Fruit fly (Drosophila melanogaster) whole organism, pupa: ENCODE results near the gene Eig71Ej.
A peak's percentile ranks its signal among the peaks of the same experiment; 100 is the strongest.

Source experiments
- CG10348 ChIP-seq: fragments of 200-800 bp; sonication (Bioruptor generic); IDR thresholded peaks from 2 replicates; pipeline ENCODE4 v1.3.6; 2022; ENCODE audit warnings: missing biosample characterization, missing genetic modification characterization
- CG12605 ChIP-seq: fragments of 200-800 bp; sonication (Bioruptor generic); IDR thresholded peaks from 2 replicates; pipeline ENCODE4 v1.3.6; 2022; ENCODE audit warnings: missing biosample characterization, missing genetic modification characterization
- CG13204 ChIP-seq: fragments of 200-800 bp; sonication (Bioruptor generic); optimal IDR thresholded peaks from 2 replicates; lab custom pipeline; 2018; ENCODE audit warnings: missing biosample characterization, mild to moderate bottlenecking, missing genetic modification characterization, moderate library complexity
- CG14655 ChIP-seq: fragments of 200-800 bp; sonication (Bioruptor generic); optimal IDR thresholded peaks from 3 replicates; lab custom pipeline; 2017; ENCODE audit warnings: mild to moderate bottlenecking, missing biosample characterization, missing genetic modification reagents, missing genetic modification characterization
- CG15710 ChIP-seq: fragments of 200-800 bp; sonication (Bioruptor generic); optimal IDR thresholded peaks from 2 replicates; lab custom pipeline; 2018; ENCODE audit warnings: missing biosample characterization, mild to moderate bottlenecking, missing genetic modification characterization, moderate library complexity
- CG17806 ChIP-seq: fragments of 200-800 bp; sonication (Bioruptor generic); optimal IDR thresholded peaks from 2 replicates; lab custom pipeline; 2018; ENCODE audit warnings: missing biosample characterization, mild to moderate bottlenecking, missing genetic modification characterization, moderate library complexity
- CG32121 ChIP-seq: fragments of 200-800 bp; sonication (Bioruptor generic); IDR thresholded peaks from 2 replicates; pipeline ENCODE4 v1.3.6; 2022; ENCODE audit warnings: missing biosample characterization, missing genetic modification characterization
- CG34367 ChIP-seq: fragments of 200-800 bp; sonication (Bioruptor generic); optimal IDR thresholded peaks from 2 replicates; lab custom pipeline; 2018; ENCODE audit warnings: missing biosample characterization, mild to moderate bottlenecking, missing genetic modification characterization
- CG4496 ChIP-seq: fragments of 200-800 bp; sonication (Bioruptor generic); IDR thresholded peaks from 3 replicates; pipeline ENCODE4 v1.3.6; 2022; ENCODE audit warnings: missing biosample characterization, missing genetic modification characterization
- CG8159 ChIP-seq: fragments of 200-800 bp; sonication (Bioruptor generic); optimal IDR thresholded peaks from 3 replicates; lab custom pipeline; 2018; ENCODE audit warnings: missing biosample characterization, mild to moderate bottlenecking, missing genetic modification characterization, moderate library complexity
- CG8301 ChIP-seq: fragments of 200-800 bp; sonication (Bioruptor generic); optimal IDR thresholded peaks from 2 replicates; lab custom pipeline; 2018; ENCODE audit warnings: missing biosample characterization, mild to moderate bottlenecking, missing genetic modification characterization
- CG9948 ChIP-seq: fragments of 200-800 bp; sonication (Bioruptor generic); optimal IDR thresholded peaks from 2 replicates; lab custom pipeline; 2018; ENCODE audit warnings: missing biosample characterization, mild to moderate bottlenecking, missing genetic modification characterization, moderate library complexity
- D1 ChIP-seq: fragments of 200-800 bp; sonication (Bioruptor generic); optimal IDR thresholded peaks from 2 replicates; lab custom pipeline; 2018; ENCODE audit warnings: missing biosample characterization, mild to moderate bottlenecking, missing genetic modification characterization, moderate library complexity
- EcR ChIP-seq: fragments of 200-800 bp; sonication (Bioruptor generic); optimal IDR thresholded peaks from 3 replicates; lab custom pipeline; 2019; ENCODE audit warnings: missing biosample characterization, missing genetic modification characterization, mild to moderate bottlenecking, moderate library complexity, missing genetic modification reagents
- Ets98B ChIP-seq: fragments of 200-800 bp; sonication (Bioruptor generic); IDR thresholded peaks from 2 replicates; pipeline ENCODE4 v1.3.6; 2022; ENCODE audit warnings: missing biosample characterization, missing genetic modification characterization
- Pif1A ChIP-seq: fragments of 200-800 bp; sonication (Bioruptor generic); optimal IDR thresholded peaks from 3 replicates; lab custom pipeline; 2016; ENCODE audit warnings: missing biosample characterization, missing genetic modification characterization
- Pif1B ChIP-seq: fragments of 200-800 bp; sonication (Bioruptor generic); optimal IDR thresholded peaks from 3 replicates; lab custom pipeline; 2016; ENCODE audit warnings: missing biosample characterization, missing genetic modification characterization
- Snoo ChIP-seq: fragments of 200-800 bp; sonication (Bioruptor generic); optimal IDR thresholded peaks from 3 replicates; lab custom pipeline; 2017; ENCODE audit warnings: missing biosample characterization, mild to moderate bottlenecking, missing genetic modification characterization, inconsistent platforms
- fd96Ca ChIP-seq: fragments of 200-800 bp; sonication (Bioruptor generic); IDR thresholded peaks from 3 replicates; pipeline ENCODE4 v1.3.6; 2022; ENCODE audit warnings: missing biosample characterization, missing genetic modification characterization
- gl ChIP-seq: fragments of 200-800 bp; sonication (Bioruptor generic); optimal IDR thresholded peaks from 2 replicates; lab custom pipeline; 2018; ENCODE audit warnings: missing biosample characterization, mild to moderate bottlenecking, missing genetic modification characterization
- rn ChIP-seq: fragments of 200-800 bp; sonication (Bioruptor generic); IDR thresholded peaks from 2 replicates; pipeline ENCODE4 v1.3.6; 2022; ENCODE audit warnings: missing biosample characterization, missing genetic modification characterization

Eig71Ej gene

DNA sequence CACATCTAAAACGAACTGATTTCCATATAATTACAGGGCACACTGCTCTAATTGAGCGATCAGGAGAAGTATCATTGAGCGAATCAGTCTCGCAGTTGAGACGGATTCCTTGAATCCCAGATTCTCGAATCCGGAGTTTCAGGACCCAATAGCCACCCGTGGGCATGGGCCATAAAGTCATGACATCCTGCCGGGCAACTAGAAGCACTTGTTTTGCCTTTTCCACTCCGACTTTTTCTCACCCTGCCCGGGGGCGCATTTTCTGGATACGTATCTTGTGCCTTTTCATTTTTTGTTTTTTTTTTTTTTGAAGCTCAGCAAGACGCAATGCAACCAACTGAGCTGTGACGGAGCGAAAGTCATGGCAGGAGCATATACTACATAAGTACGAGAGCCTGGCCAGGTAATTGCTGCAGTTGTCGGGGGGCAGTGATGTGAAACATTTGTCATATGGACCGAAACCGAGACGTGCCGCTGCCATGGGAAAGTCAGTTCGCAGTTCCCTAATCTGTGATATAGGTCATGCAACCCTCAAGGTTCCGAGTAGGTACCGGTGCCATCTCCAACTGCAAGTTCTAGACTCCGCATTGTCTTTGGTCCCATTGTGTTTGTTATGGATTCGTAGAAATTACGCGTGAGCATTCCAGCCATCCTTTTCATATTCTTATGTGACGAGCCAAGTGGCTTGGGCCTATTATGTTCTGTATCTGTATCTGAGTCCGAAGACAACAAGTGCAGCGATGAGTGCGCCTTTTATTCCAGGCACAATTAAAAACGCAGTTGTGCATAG is 42.7 kb upstream of the Eig71Ej start:
- TF ChIP-seq EcR (GFP tag; lab: Kevin White, UChicago): no peak
- TF ChIP-seq rn: no peak
- no peak for TF ChIP-seq CG8301
- TF ChIP-seq Pif1B: no peak
- TF ChIP-seq CG12605 (GFP tag; lab: Robert Waterston, UW): no peak
- no peak for TF ChIP-seq CG34367 (tag; lab: Kevin White, UChicago)
- no peak for TF ChIP-seq CG9948 (tag; lab: Kevin White, UChicago)
- no peak for TF ChIP-seq Pif1A
- TF ChIP-seq CG8159 (tag; lab: Kevin White, UChicago): no peak
- TF ChIP-seq CG15710 (tag; lab: Kevin White, UChicago): no peak
- TF ChIP-seq Ets98B: no peak
- no peak for TF ChIP-seq fd96Ca (GFP tag; lab: Robert Waterston, UW)
- no peak for TF ChIP-seq CG13204
- TF ChIP-seq D1: no peak
- TF ChIP-seq, all 21 proteins: peak for 0

DNA sequence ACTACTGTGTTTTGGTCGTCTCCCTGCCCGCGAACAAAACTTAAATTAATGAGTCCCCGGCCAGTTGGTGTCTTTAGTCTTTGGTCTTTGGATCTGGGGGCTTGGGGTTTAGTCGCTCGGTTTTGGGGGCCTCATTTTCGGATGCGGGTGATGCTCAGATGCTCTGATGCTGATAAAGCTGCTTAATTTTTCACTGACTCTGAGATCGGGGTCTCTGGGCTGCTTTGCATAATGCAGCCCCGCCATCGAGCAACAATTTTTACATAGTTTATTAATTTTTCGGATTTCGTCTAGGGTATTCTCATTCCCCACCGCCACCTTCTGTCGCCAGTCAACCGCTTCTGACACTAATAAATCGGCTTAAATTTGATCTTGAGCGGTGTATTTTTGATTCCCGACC is 41.4 kb upstream of the Eig71Ej start:
- TF ChIP-seq Pif1B (no peak), fd96Ca (GFP tag; lab: Robert Waterston, UW) (no peak), Pif1A (no peak), CG34367 (tag; lab: Kevin White, UChicago) (no peak), EcR (GFP tag; lab: Kevin White, UChicago) (no peak), CG14655 (GFP tag; lab: Kevin White, UChicago) (no peak), rn (no peak), CG13204 (no peak), D1 (no peak), CG32121 (GFP tag; lab: Robert Waterston, UW) (no peak), CG12605 (GFP tag; lab: Robert Waterston, UW) (no peak), CG8301 (no peak), Snoo (no peak)

DNA sequence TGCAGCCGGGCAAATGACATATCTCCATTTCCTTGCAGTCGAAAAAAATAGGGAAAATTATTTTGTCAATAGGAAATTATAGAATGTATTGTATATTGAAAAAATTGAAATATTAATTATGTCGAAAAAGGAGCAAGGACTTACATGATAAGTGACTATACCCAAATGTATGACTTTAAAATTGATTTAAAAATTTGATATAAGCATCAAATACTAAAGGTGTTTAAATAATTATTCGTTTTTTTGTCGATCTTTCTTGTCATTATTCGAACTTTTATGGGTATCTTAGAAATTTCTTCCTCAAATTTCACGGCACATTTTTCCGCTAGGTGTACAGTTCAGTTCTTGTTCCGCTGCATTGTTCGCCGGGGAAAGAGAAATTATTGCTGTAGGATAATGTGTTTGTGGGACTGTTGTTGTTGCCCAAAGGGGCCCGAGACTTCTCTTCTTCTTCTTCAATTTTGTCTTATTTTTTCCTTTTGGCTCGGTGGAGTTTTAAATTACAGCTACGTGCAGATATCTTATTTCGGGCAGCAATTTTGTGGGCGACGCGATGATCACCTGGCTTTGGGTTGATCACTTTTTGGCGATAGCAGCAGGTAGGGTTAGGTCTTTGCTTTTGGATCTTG is 39.6 kb upstream of the Eig71Ej start:
- TF ChIP-seq D1: peak; percentile 85
- TF ChIP-seq CG10348 (GFP tag; lab: Robert Waterston, UW): no peak
- peak; percentile 83 for TF ChIP-seq CG17806
- TF ChIP-seq CG14655 (GFP tag; lab: Kevin White, UChicago): peak; percentile 73
- peak; percentile 85 for TF ChIP-seq CG9948 (tag; lab: Kevin White, UChicago)
- peak; percentile 15 for TF ChIP-seq Pif1B
- peak; percentile 80 for TF ChIP-seq CG15710 (tag; lab: Kevin White, UChicago)
- peak; percentile 39 for TF ChIP-seq CG8301
- TF ChIP-seq CG32121 (GFP tag; lab: Robert Waterston, UW): no peak
- peak; percentile 82 for TF ChIP-seq CG8159 (tag; lab: Kevin White, UChicago)
- no peak for TF ChIP-seq Ets98B
- peak; percentile 80 for TF ChIP-seq CG34367 (tag; lab: Kevin White, UChicago)
- TF ChIP-seq Snoo: peak; percentile 82
- no peak for TF ChIP-seq rn
- TF ChIP-seq EcR (GFP tag; lab: Kevin White, UChicago): no peak
- TF ChIP-seq Pif1A: peak; percentile 47

DNA sequence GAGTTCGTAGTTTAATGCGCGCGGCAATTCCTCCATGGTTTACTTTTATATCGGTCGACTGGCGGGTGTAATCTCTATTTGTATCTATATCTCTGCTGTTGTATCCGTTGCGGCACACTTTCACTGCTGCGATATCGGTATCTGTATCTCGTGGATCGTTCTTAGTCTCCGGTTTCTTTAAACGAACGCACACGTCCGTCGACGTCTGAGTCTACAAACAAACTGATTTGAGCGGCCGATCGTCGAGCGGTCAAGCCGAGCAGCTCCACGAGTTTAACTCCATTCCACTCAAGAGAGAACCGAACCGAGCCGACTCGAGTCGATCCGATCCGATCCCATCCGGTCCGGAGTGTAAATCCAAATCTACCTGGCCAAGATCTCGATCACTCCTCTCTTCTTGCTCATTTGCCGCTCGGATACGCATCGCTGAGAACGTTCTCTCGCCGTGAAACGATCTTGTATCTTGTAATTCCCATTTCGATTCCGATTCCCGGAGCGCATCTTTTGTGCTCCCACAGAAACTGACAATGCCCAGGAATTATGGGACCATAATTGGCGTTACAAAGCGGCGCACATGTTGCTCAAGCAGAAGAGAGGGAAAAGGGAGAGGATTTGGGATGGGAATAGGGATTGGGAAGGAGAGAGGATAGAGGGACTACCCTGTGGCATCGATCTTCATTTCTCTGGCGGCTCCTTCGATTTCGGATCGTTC is 39.0 kb upstream of the Eig71Ej start, which contains the start of gene comm2:
comm2 (minus strand) TSS at position 225 of the 712 bp plus-strand sequence.
- TF ChIP-seq Ets98B (peak; percentile 26; the same call in 1 of the 2 replicates), CG17806 (no peak), D1 (no peak), Pif1A (no peak), CG4496 (peak; percentile 48; the same call in 2 of the 3 replicates), CG32121 (GFP tag; lab: Robert Waterston, UW) (no peak), CG15710 (tag; lab: Kevin White, UChicago) (no peak), CG8159 (tag; lab: Kevin White, UChicago) (no peak), CG9948 (tag; lab: Kevin White, UChicago) (no peak), rn (no peak), CG34367 (tag; lab: Kevin White, UChicago) (no peak), fd96Ca (GFP tag; lab: Robert Waterston, UW) (no peak), CG14655 (GFP tag; lab: Kevin White, UChicago) (no peak), CG12605 (GFP tag; lab: Robert Waterston, UW) (no peak), CG10348 (GFP tag; lab: Robert Waterston, UW) (no peak), CG8301 (no peak), Pif1B (peak; percentile 16), EcR (GFP tag; lab: Kevin White, UChicago) (peak; percentile 10), CG13204 (peak; percentile 17), Snoo (no peak), gl (tag; lab: Kevin White, UChicago) (no peak)

DNA sequence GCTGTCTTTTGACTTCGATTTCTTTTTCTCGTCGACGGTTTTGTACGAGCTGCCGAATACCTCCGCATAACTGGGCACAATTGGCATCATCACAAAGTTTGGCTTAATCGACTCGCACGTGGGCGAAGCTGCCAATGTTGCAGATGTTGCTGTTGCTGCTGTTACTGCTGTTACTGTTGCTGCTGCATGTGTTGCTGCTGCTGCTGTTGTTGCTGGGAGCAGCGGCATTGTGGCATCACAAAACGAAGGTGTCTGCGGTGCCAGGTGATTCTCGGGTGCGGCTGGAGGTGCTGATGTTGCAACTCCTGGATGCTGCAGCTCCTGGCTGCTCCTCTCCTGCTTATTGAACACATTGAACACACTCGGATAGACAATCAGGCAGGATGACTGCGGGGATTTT is 37.1 kb upstream of the Eig71Ej start:
- TF ChIP-seq CG34367 (tag; lab: Kevin White, UChicago) (no peak), CG8301 (no peak), rn (no peak), CG10348 (GFP tag; lab: Robert Waterston, UW) (no peak), CG17806 (no peak), CG14655 (GFP tag; lab: Kevin White, UChicago) (no peak), CG13204 (no peak), CG8159 (tag; lab: Kevin White, UChicago) (no peak), fd96Ca (GFP tag; lab: Robert Waterston, UW) (no peak)
